Worm (Caenorhabditis elegans) whole organism, L4/young adult: ENCODE measurements around the gene R09A8.9.

Experiments used
- dao-5 ChIP-seq: sonication (generic microtip); optimal IDR thresholded peaks from 2 replicates; lab custom pipeline; 2016; ENCODE audit warnings: missing genotype, missing genetic modification characterization, moderate library complexity, missing compliant biosample characterization
- him-1 ChIP-seq: sonication (generic microtip); optimal IDR thresholded peaks from 2 replicates; lab custom pipeline; 2016; ENCODE audit warnings: missing genotype, missing genetic modification reagents, missing genetic modification characterization, missing compliant biosample characterization

Gene R09A8.9

ce11 chrX:12645846-12646245, 42.1 kb downstream of the R09A8.9 start:
- no peak for TF ChIP-seq dao-5
- TF ChIP-seq him-1 (tag; lab: Kevin White, UChicago), result no peak

ce11 chrX:12646546-12647167, 42.9 kb downstream of the R09A8.9 start, which contains the start of gene zmp-5:
TSS of gene zmp-5 (plus strand) at chrX:12647117.
- no peak for TF ChIP-seq dao-5
